Worm (Caenorhabditis elegans) whole organism, L4/young adult: ENCODE results near the gene arrd-10.

ENCODE experiments used
- W03F9.2 ChIP-seq: fragments of 150-350 bp; optimal IDR thresholded peaks from 2 replicates; lab custom pipeline; 2014; ENCODE audit warnings: missing biosample characterization, missing genetic modification characterization
- dao-5 ChIP-seq: sonication (generic microtip); optimal IDR thresholded peaks from 2 replicates; lab custom pipeline; 2016; ENCODE audit warnings: missing genotype, missing genetic modification characterization, moderate library complexity, missing compliant biosample characterization
- him-1 ChIP-seq: sonication (generic microtip); optimal IDR thresholded peaks from 2 replicates; lab custom pipeline; 2016; ENCODE audit warnings: missing genotype, missing genetic modification reagents, missing genetic modification characterization, missing compliant biosample characterization

DNA sequence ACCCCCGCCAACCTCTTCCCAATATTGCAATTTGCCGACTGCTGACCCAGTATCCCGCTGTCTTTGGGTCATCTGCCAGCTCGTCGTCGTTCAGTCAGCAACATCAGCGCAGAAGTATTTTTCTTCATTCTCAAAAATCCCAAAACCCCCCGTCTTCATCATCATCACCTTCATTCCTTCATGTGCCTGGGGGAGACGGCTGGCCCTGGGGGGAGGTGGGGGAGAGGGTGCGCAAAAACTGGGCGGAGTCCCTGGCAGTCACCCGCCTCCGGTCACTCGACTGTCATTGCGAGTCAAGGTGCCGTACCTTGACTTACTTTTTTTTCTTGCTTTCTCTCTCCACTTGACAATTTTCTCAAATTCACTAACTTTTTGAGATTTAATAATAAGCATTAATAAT is 47.9 kb downstream of the arrd-10 start:
- TF ChIP-seq him-1 = no peak
- TF ChIP-seq W03F9.2 (tag; lab: Kevin White, UChicago) = no peak
- TF ChIP-seq dao-5 (tag; lab: Kevin White, UChicago) = no peak
